Fruit fly (Drosophila melanogaster) S2 (cell line): ENCODE data around the gene Arl8.

ENCODE experiments used
- CG8478 ChIP-seq: fragments of >200 bp; optimal IDR thresholded peaks from 2 replicates; lab custom pipeline; 2018
- CTCF ChIP-seq, 2 experiments: fragments of >200 bp; optimal IDR thresholded peaks; 2 replicates each; lab custom pipeline; 2018

- no peak for TF ChIP-seq CTCF (optimal IDR thresholded peaks at IDR 0.05; lab: Kevin White, UChicago)
- no peak for TF ChIP-seq CG8478
Measured at dm6 chr3R:8108770-8109169, 17.6 kb upstream of the Arl8 start.
